Fruit fly (Drosophila melanogaster) whole organism, wandering third instar larva: ENCODE data around the gene CG33293.

Experiments used
- Abd-B ChIP-seq: fragments of >200 bp; optimal IDR thresholded peaks from 2 replicates; lab custom pipeline; 2017; ENCODE audit warnings: missing biosample characterization, missing genetic modification characterization
- CG32264 ChIP-seq: fragments of 200-800 bp; sonication (Bioruptor generic); optimal IDR thresholded peaks from 2 replicates; lab custom pipeline; 2016; ENCODE audit warnings: missing biosample characterization, missing genetic modification characterization
- CG9705 ChIP-seq: fragments of 200-800 bp; sonication (Bioruptor generic); optimal IDR thresholded peaks from 2 replicates; lab custom pipeline; 2018; ENCODE audit warnings: missing biosample characterization, mild to moderate bottlenecking, missing genetic modification characterization
- CrebA ChIP-seq: fragments of 200-800 bp; sonication (Bioruptor generic); optimal IDR thresholded peaks from 2 replicates; lab custom pipeline; 2016; ENCODE audit warnings: missing biosample characterization, mild to moderate bottlenecking, missing genetic modification characterization, borderline replicate concordance
- Dfd ChIP-seq: fragments of >200 bp; optimal IDR thresholded peaks from 2 replicates; lab custom pipeline; 2017; ENCODE audit warnings: missing biosample characterization, missing genetic modification characterization
- Dif ChIP-seq: fragments of 200-275, 200-300 bp; sonication (Bioruptor generic); optimal IDR thresholded peaks from 2 replicates; lab custom pipeline; 2018; ENCODE audit warnings: missing biosample characterization, missing genetic modification characterization; ENCODE audit not compliant: partially characterized antibody
- GATAd ChIP-seq: sonication (Bioruptor generic); optimal IDR thresholded peaks from 2 replicates; lab custom pipeline; 2016; ENCODE audit warnings: missing biosample characterization, missing genetic modification characterization
- HLH106 ChIP-seq: fragments of 200-800 bp; optimal IDR thresholded peaks from 3 replicates; lab custom pipeline; 2019; ENCODE audit warnings: missing biosample characterization, mild to moderate bottlenecking, missing genetic modification characterization, moderate library complexity
- Hnf4 ChIP-seq: fragments of 200-800 bp; sonication (Bioruptor generic); optimal IDR thresholded peaks from 2 replicates; lab custom pipeline; 2016; ENCODE audit warnings: missing biosample characterization, mild to moderate bottlenecking, missing genetic modification characterization
- Hr78 ChIP-seq: fragments of >200 bp; optimal IDR thresholded peaks from 2 replicates; lab custom pipeline; 2017; ENCODE audit warnings: missing biosample characterization, missing genetic modification characterization
- Hr83 ChIP-seq: fragments of 200-300 bp; sonication (Bioruptor generic); optimal IDR thresholded peaks from 2 replicates; lab custom pipeline; 2016; ENCODE audit warnings: missing biosample characterization, mild to moderate bottlenecking, missing genetic modification characterization, moderate library complexity; ENCODE audit not compliant: poor library complexity, severe bottlenecking
- Jra ChIP-seq: sonication (Bioruptor generic); optimal IDR thresholded peaks from 2 replicates; lab custom pipeline; 2016; ENCODE audit warnings: missing biosample characterization, missing genetic modification characterization
- Mio ChIP-seq: sonication (Bioruptor generic); optimal IDR thresholded peaks from 2 replicates; lab custom pipeline; 2016; ENCODE audit warnings: missing biosample characterization, missing genetic modification characterization
- Myc ChIP-seq: fragments of >200 bp; optimal IDR thresholded peaks from 2 replicates; lab custom pipeline; 2017
- N ChIP-seq: fragments of >200 bp; optimal IDR thresholded peaks from 2 replicates; lab custom pipeline; 2018; ENCODE audit warnings: missing biosample characterization, missing external identifiers, missing genetic modification characterization
- OdsH ChIP-seq: fragments of 200-800 bp; sonication (Bioruptor generic); optimal IDR thresholded peaks from 2 replicates; lab custom pipeline; 2016; ENCODE audit warnings: missing biosample characterization, mild to moderate bottlenecking, missing genetic modification characterization
- Rel ChIP-seq, 2 experiments: fragments of 200-800 bp; sonication (Bioruptor generic) in 1 of 2; optimal IDR thresholded peaks; 2 replicates in 1 of 2; 3 replicates in 1 of 2; lab custom pipeline; 2016 to 2019; ENCODE audit warnings: mild to moderate bottlenecking in 2 of 2, missing biosample characterization in 2 of 2, missing genetic modification characterization in 2 of 2, moderate library complexity in 1 of 2
- Sp1 ChIP-seq: fragments of 200-800 bp; sonication (Bioruptor generic); optimal IDR thresholded peaks from 3 replicates; lab custom pipeline; 2019; ENCODE audit warnings: missing biosample characterization, mild to moderate bottlenecking, missing genetic modification characterization, moderate library complexity
- Vsx2 ChIP-seq: fragments of 200-300, 225-300 bp; sonication (Bioruptor generic); optimal IDR thresholded peaks from 2 replicates; lab custom pipeline; 2018; ENCODE audit warnings: missing biosample characterization, missing genetic modification characterization; ENCODE audit not compliant: partially characterized antibody
- br ChIP-seq: fragments of 200-800 bp; sonication (Bioruptor generic); optimal IDR thresholded peaks from 2 replicates; lab custom pipeline; 2016; ENCODE audit warnings: missing biosample characterization, missing genetic modification characterization
- brk ChIP-seq: fragments of 200-800 bp; sonication (Bioruptor generic); optimal IDR thresholded peaks from 2 replicates; lab custom pipeline; 2016; ENCODE audit warnings: missing biosample characterization, mild to moderate bottlenecking, missing genetic modification characterization
- dl ChIP-seq, 2 experiments: fragments of 175-275, 200-275 bp in 1 of 2; fragments of 200-275 bp in 1 of 2; sonication (Bioruptor generic); optimal IDR thresholded peaks; lab custom pipeline; 2018; ENCODE audit warnings: mild to moderate bottlenecking in 2 of 2, missing biosample characterization in 2 of 2, missing genetic modification characterization in 2 of 2, moderate library complexity in 2 of 2; ENCODE audit not compliant: partially characterized antibody in 2 of 2, insufficient read depth in 1 of 2
- dmrt93B ChIP-seq: fragments of 200-800 bp; sonication (Bioruptor generic); optimal IDR thresholded peaks from 2 replicates; lab custom pipeline; 2018; ENCODE audit warnings: missing biosample characterization, mild to moderate bottlenecking, missing genetic modification characterization
- dsf ChIP-seq: sonication (Bioruptor generic); optimal IDR thresholded peaks from 2 replicates; lab custom pipeline; 2016; ENCODE audit warnings: missing biosample characterization, missing genetic modification characterization, borderline replicate concordance
- ey ChIP-seq: fragments of 200-800 bp; sonication (Bioruptor generic); optimal IDR thresholded peaks from 2 replicates; lab custom pipeline; 2016; ENCODE audit warnings: missing biosample characterization, missing genetic modification characterization
- foxo ChIP-seq, 2 experiments: fragments of 200-800 bp; sonication (Bioruptor generic); optimal IDR thresholded peaks; 2 replicates in 1 of 2; 3 replicates in 1 of 2; lab custom pipeline; 2016 to 2017; ENCODE audit warnings: missing biosample characterization in 2 of 2, missing genetic modification characterization in 2 of 2
- fru ChIP-seq: fragments of 200-800 bp; sonication (Bioruptor generic); optimal IDR thresholded peaks from 3 replicates; lab custom pipeline; 2016; ENCODE audit warnings: missing biosample characterization, mild to moderate bottlenecking, missing genetic modification characterization
- h ChIP-seq: fragments of 200-800 bp; sonication (Bioruptor generic); optimal IDR thresholded peaks from 3 replicates; lab custom pipeline; 2016; ENCODE audit warnings: missing biosample characterization, mild to moderate bottlenecking, missing genetic modification characterization
- jim ChIP-seq: fragments of 175-275, 200-325 bp; sonication (Bioruptor generic); optimal IDR thresholded peaks from 2 replicates; lab custom pipeline; 2016; ENCODE audit warnings: missing biosample characterization, mild to moderate bottlenecking, missing genetic modification characterization
- lola ChIP-seq: fragments of >200 bp; optimal IDR thresholded peaks from 2 replicates; lab custom pipeline; 2017; ENCODE audit warnings: missing biosample characterization, missing genetic modification characterization
- pan ChIP-seq: fragments of >200 bp; optimal IDR thresholded peaks from 2 replicates; lab custom pipeline; 2017
- psq ChIP-seq: fragments of 200-800 bp; sonication (Bioruptor generic); optimal IDR thresholded peaks from 3 replicates; lab custom pipeline; 2017; ENCODE audit warnings: missing biosample characterization, mild to moderate bottlenecking, missing genetic modification characterization, moderate library complexity
- rgr ChIP-seq: fragments of 200-800 bp; sonication (Bioruptor generic); optimal IDR thresholded peaks from 3 replicates; lab custom pipeline; 2016; ENCODE audit warnings: missing biosample characterization, mild to moderate bottlenecking, missing genetic modification characterization
- sage ChIP-seq: fragments of 200-800 bp; sonication (Bioruptor generic); optimal IDR thresholded peaks from 2 replicates; lab custom pipeline; 2016; ENCODE audit warnings: missing biosample characterization, mild to moderate bottlenecking, missing genetic modification characterization
- sv ChIP-seq: fragments of 200-800 bp; sonication (Bioruptor generic); optimal IDR thresholded peaks from 3 replicates; lab custom pipeline; 2016; ENCODE audit warnings: missing biosample characterization, missing genetic modification characterization
- tai ChIP-seq: sonication (Bioruptor generic); optimal IDR thresholded peaks from 2 replicates; lab custom pipeline; 2016; ENCODE audit warnings: missing biosample characterization, missing genetic modification characterization
- usp ChIP-seq: fragments of >200 bp; optimal IDR thresholded peaks from 2 replicates; lab custom pipeline; 2017; ENCODE audit warnings: missing biosample characterization, missing genetic modification characterization
- woc ChIP-seq: sonication (Bioruptor generic); optimal IDR thresholded peaks from 2 replicates; lab custom pipeline; 2016; ENCODE audit warnings: missing biosample characterization, mild to moderate bottlenecking, missing genetic modification characterization

CG33293 gene

DNA sequence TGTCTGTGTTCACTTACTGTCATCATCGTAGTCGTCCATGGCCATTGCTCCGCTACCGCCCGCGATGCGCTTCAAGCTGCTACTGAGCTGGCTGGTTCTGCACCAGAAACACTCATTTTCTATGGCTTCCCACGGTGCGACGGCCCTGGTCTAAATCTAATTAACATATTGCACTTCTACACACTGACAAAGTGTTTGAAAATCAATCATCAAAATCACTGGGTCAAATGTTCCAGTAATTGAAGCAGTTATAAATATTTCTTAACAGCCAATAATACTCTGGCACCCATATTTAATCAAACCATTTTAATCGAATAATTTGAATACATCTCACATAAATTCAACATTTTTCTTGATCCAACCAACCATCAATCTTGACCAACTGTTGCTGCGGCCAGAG lies 3.3 kb downstream of the CG33293 start, which contains the start of gene rtp:
rtp (minus strand) TSS at position 101 of the 400 bp plus-strand sequence.
- no peak for TF ChIP-seq pan
- TF ChIP-seq foxo (GFP tag; optimal IDR thresholded peaks at IDR 0.05; lab: Kevin White, UChicago): no peak
- TF ChIP-seq rgr (GFP tag; lab: Kevin White, UChicago): no peak
- TF ChIP-seq Myc (lab: Kevin White, UChicago): no peak
- TF ChIP-seq Hnf4 (GFP tag; lab: Kevin White, UChicago): no peak
- TF ChIP-seq CrebA (GFP tag; lab: Kevin White, UChicago): no peak
- no peak for TF ChIP-seq dl (GFP tag; optimal IDR thresholded peaks at IDR 0.05; lab: Kevin White, UChicago; ENCODE audit: insufficient read depth in 1 of 2, partially characterized antibody in 2 of 2)
- TF ChIP-seq HLH106 (tag; lab: Kevin White, UChicago): no peak
- no peak for TF ChIP-seq CG9705 (GFP tag; lab: Kevin White, UChicago)
- TF ChIP-seq Hr78 (GFP tag; lab: Kevin White, UChicago): no peak
- TF ChIP-seq N (GFP tag; lab: Kevin White, UChicago): no peak
- TF ChIP-seq br (GFP tag; lab: Kevin White, UChicago): no peak
- TF ChIP-seq Vsx2 (GFP tag; lab: Kevin White, UChicago): no peak
- no peak for TF ChIP-seq ey (GFP tag; lab: Kevin White, UChicago)
- TF ChIP-seq dsf (GFP tag; lab: Kevin White, UChicago): no peak
- TF ChIP-seq woc (GFP tag; lab: Kevin White, UChicago): no peak
- TF ChIP-seq OdsH (GFP tag; lab: Kevin White, UChicago): no peak
- TF ChIP-seq h: no peak

DNA sequence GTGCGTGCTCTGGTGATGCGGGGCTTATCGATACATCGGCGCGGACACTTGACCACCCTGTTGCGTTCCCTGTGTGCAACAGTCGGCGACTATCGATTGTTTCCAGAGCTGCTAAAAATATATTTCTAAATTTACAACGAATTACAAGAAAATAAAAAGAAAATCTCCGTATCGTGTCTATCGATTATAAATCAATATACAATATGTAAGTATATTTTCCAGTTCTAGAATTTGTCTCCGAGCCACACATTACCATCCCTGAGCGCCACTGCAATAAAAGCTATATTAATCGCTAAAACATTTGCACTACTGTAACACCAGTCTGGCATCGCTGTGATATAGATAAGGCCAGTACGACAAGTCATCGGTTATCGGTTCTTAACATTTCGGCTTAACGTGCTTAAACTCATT lies 8.3 kb downstream of the CG33293 start, which contains the start of the genes Kat60 and Mms19:
Kat60 (minus strand) TSS at position 13 of the 411 bp plus-strand sequence.
Mms19 (plus strand) TSS at position 347 of the 411 bp plus-strand sequence.
- TF ChIP-seq HLH106 (tag; lab: Kevin White, UChicago): peak; percentile 76
- TF ChIP-seq sv (GFP tag; lab: Kevin White, UChicago): peak; percentile 60
- TF ChIP-seq pan: no peak
- TF ChIP-seq jim: no peak
- TF ChIP-seq psq (GFP tag; lab: Kevin White, UChicago): peak; percentile 55
- TF ChIP-seq dsf (GFP tag; lab: Kevin White, UChicago): peak; percentile 55
- TF ChIP-seq Dif (GFP tag; lab: Kevin White, UChicago): no peak
- TF ChIP-seq Hnf4 (GFP tag; lab: Kevin White, UChicago): peak; percentile 85
- no peak for TF ChIP-seq Abd-B (GFP tag; lab: Kevin White, UChicago)
- TF ChIP-seq woc (GFP tag; lab: Kevin White, UChicago): peak; percentile 96
- peak; percentile 75 for TF ChIP-seq GATAd (GFP tag; lab: Kevin White, UChicago)
- peak; percentile 71 for TF ChIP-seq fru (GFP tag; lab: Kevin White, UChicago)
- no peak for TF ChIP-seq CrebA (GFP tag; lab: Kevin White, UChicago)
- TF ChIP-seq Sp1: peak; percentile 48
- peak; percentile 95 for TF ChIP-seq Myc (lab: Kevin White, UChicago)
- TF ChIP-seq usp (GFP tag; lab: Kevin White, UChicago): no peak
- no peak for TF ChIP-seq Mio (GFP tag; lab: Kevin White, UChicago)
- peak; percentile 40 for TF ChIP-seq CG9705 (GFP tag; lab: Kevin White, UChicago)
- peak; percentile 70 for TF ChIP-seq ey (GFP tag; lab: Kevin White, UChicago)
- TF ChIP-seq CG32264: no peak
- TF ChIP-seq Dfd: no peak
- peak; percentile 61 for TF ChIP-seq rgr (GFP tag; lab: Kevin White, UChicago)
- no peak for TF ChIP-seq lola (GFP tag; lab: Kevin White, UChicago)
- TF ChIP-seq sage (GFP tag; lab: Kevin White, UChicago): no peak
- TF ChIP-seq Rel (GFP tag; optimal IDR thresholded peaks at IDR 0.05; lab: Kevin White, UChicago): no peak
- peak; percentile 6 for TF ChIP-seq Rel (tag; optimal IDR thresholded peaks at IDR 0.05; lab: Kevin White, UChicago)
- TF ChIP-seq dl (GFP tag; optimal IDR thresholded peaks at IDR 0.05; lab: Kevin White, UChicago; ENCODE audit: insufficient read depth in 1 of 2, partially characterized antibody in 2 of 2): no peak
- peak; percentile 64 for TF ChIP-seq dmrt93B (GFP tag; lab: Kevin White, UChicago)
- no peak for TF ChIP-seq N (GFP tag; lab: Kevin White, UChicago)
- TF ChIP-seq br (GFP tag; lab: Kevin White, UChicago): peak; percentile 51
- TF ChIP-seq tai (GFP tag; lab: Kevin White, UChicago): no peak
- TF ChIP-seq h: peak; percentile 77
- TF ChIP-seq Vsx2 (GFP tag; lab: Kevin White, UChicago): no peak
- no peak for TF ChIP-seq brk (GFP tag; lab: Kevin White, UChicago)
- TF ChIP-seq foxo (GFP tag; optimal IDR thresholded peaks at IDR 0.05; lab: Kevin White, UChicago): peak in 1 of 2 experiments; percentile 79
- peak; percentile 65 for TF ChIP-seq Hr83
- peak; percentile 89 for TF ChIP-seq Jra (GFP tag; lab: Kevin White, UChicago)
- peak; percentile 48 for TF ChIP-seq OdsH (GFP tag; lab: Kevin White, UChicago)
- no peak for TF ChIP-seq Hr78 (GFP tag; lab: Kevin White, UChicago)
